Worm (Caenorhabditis elegans): ENCODE measurements around the gene Y22D7AL.11.

- TF ChIP-seq R02D3.7 (tag; optimal IDR thresholded peaks at IDR 0.05): no peak
- TF ChIP-seq unc-62 (GFP tag; optimal IDR thresholded peaks at IDR 0.05): no peak
- no peak for TF ChIP-seq lin-39 (tag; optimal IDR thresholded peaks at IDR 0.05)
- no peak for TF ChIP-seq skn-1 (tag; optimal IDR thresholded peaks at IDR 0.05)
- TF ChIP-seq zag-1 (tag; optimal IDR thresholded peaks at IDR 0.05): no peak
- TF ChIP-seq fos-1 (tag; optimal IDR thresholded peaks at IDR 0.05): no peak
- no peak for TF ChIP-seq elt-3 (tag; optimal IDR thresholded peaks at IDR 0.05)
- no peak for TF ChIP-seq nhr-237 (tag; optimal IDR thresholded peaks at IDR 0.05)
- no peak for TF ChIP-seq lsy-2 (tag; optimal IDR thresholded peaks at IDR 0.05)
- no peak for TF ChIP-seq snpc-4 (tag; optimal IDR thresholded peaks at IDR 0.05)
- TF ChIP-seq ztf-11 (tag; optimal IDR thresholded peaks at IDR 0.05): no peak
- TF ChIP-seq nhr-77 (tag; optimal IDR thresholded peaks at IDR 0.05): no peak
- TF ChIP-seq unc-39 (tag; optimal IDR thresholded peaks at IDR 0.05): no peak
- no peak for TF ChIP-seq aly-2 (tag; optimal IDR thresholded peaks at IDR 0.05)
Observed at ce11 chrIII:1678671-1679070, 44.5 kb upstream of the Y22D7AL.11 start.
